Fruit fly (Drosophila melanogaster): ENCODE measurements around the gene CG6974.

The CG6974 gene

dm6 chr3R:15095550-15096031 is 16.5 kb upstream of the CG6974 start, which contains the start of gene CG6966 (continued):
- TF ChIP-seq CrebB (tag; optimal IDR thresholded peaks at IDR 0.05) = peak; percentile 97
- peak; percentile 94 for TF ChIP-seq Atf-2 (GFP tag; optimal IDR thresholded peaks at IDR 0.05)
- TF ChIP-seq twi (tag; optimal IDR thresholded peaks at IDR 0.05) = peak; percentile 87
- peak; percentile 61 for TF ChIP-seq CG6254 (GFP tag; optimal IDR thresholded peaks at IDR 0.05)
- TF ChIP-seq ci (GFP tag; IDR thresholded peaks at IDR 0.05) = no peak
- TF ChIP-seq jumu (GFP tag; optimal IDR thresholded peaks at IDR 0.05) = peak; percentile 92
- TF ChIP-seq inv (GFP tag; IDR thresholded peaks at IDR 0.05; ENCODE audit: partially characterized antibody) = no peak
- no peak for TF ChIP-seq corto (GFP tag; optimal IDR thresholded peaks at IDR 0.05)
- peak; percentile 95 for TF ChIP-seq CG17568 (GFP tag; optimal IDR thresholded peaks at IDR 0.05)
- TF ChIP-seq jigr1 (GFP tag; IDR thresholded peaks at IDR 0.05) = no peak
- no peak for TF ChIP-seq aop (GFP tag; IDR thresholded peaks at IDR 0.05)
- no peak for TF ChIP-seq esg (GFP tag; conservative IDR thresholded peaks at IDR 0.05)
- TF ChIP-seq CG3281 (GFP tag; optimal IDR thresholded peaks at IDR 0.05) = peak; percentile 91
- peak; percentile 94 for TF ChIP-seq Max (GFP tag; optimal IDR thresholded peaks at IDR 0.05)
- TF ChIP-seq NK7.1 (GFP tag; optimal IDR thresholded peaks at IDR 0.05) = peak; percentile 88
- TF ChIP-seq onecut (GFP tag; IDR thresholded peaks at IDR 0.05) = peak; percentile 88
- TF ChIP-seq CG14710 (tag; optimal IDR thresholded peaks at IDR 0.05) = peak; percentile 93
- no peak for TF ChIP-seq Rfx (GFP tag; IDR thresholded peaks at IDR 0.05)
- peak; percentile 96 for TF ChIP-seq CG12769 (tag; optimal IDR thresholded peaks at IDR 0.05)
- TF ChIP-seq CG12236 (GFP tag; optimal IDR thresholded peaks at IDR 0.05) = peak; percentile 93
- TF ChIP-seq vfl (GFP tag; optimal IDR thresholded peaks at IDR 0.05) = peak; percentile 92
- TF ChIP-seq Antp (GFP tag; optimal IDR thresholded peaks at IDR 0.05) = peak; percentile 95
- TF ChIP-seq btn (GFP tag; optimal IDR thresholded peaks at IDR 0.05) = peak; percentile 84
- peak; percentile 82 for TF ChIP-seq CG10462 (GFP tag; optimal IDR thresholded peaks at IDR 0.05)
- TF ChIP-seq CG9932 (GFP tag; IDR thresholded peaks at IDR 0.05) = no peak
- TF ChIP-seq CG13775 (GFP tag; optimal IDR thresholded peaks at IDR 0.05) = peak; percentile 96
- TF ChIP-seq CG30431 (GFP tag; optimal IDR thresholded peaks at IDR 0.05) = peak; percentile 96
- peak; percentile 86 for TF ChIP-seq CG10565 (GFP tag; optimal IDR thresholded peaks at IDR 0.05)
- TF ChIP-seq CG2875 (GFP tag; optimal IDR thresholded peaks at IDR 0.05) = peak; percentile 94
- peak; percentile 70 for TF ChIP-seq CG6854 (GFP tag; optimal IDR thresholded peaks at IDR 0.05)
- TF ChIP-seq Gsc (GFP tag; IDR thresholded peaks at IDR 0.05) = no peak
- peak; percentile 93 for TF ChIP-seq az2 (GFP tag; optimal IDR thresholded peaks at IDR 0.05)
- peak; percentile 95 for TF ChIP-seq p53 (GFP tag; optimal IDR thresholded peaks at IDR 0.05)
- TF ChIP-seq sens (GFP tag) = peak; percentile 97
- peak; percentile 84 for TF ChIP-seq psq (GFP tag; optimal IDR thresholded peaks at IDR 0.05)
- TF ChIP-seq CG10366 (GFP tag; IDR thresholded peaks at IDR 0.05) = no peak
- peak in 1 of 3 experiments; percentile 80 for TF ChIP-seq Stat92E (GFP tag; optimal IDR thresholded peaks at IDR 0.05)
- TF ChIP-seq CG6689 (GFP tag; IDR thresholded peaks at IDR 0.05) = no peak
- TF ChIP-seq gsb (GFP tag; IDR thresholded peaks at IDR 0.05) = no peak
- no peak for TF ChIP-seq row (GFP tag; IDR thresholded peaks at IDR 0.05)
- TF ChIP-seq CG3726 (GFP tag; IDR thresholded peaks at IDR 0.05) = no peak
- TF ChIP-seq ase (GFP tag; IDR thresholded peaks at IDR 0.05) = no peak
- TF ChIP-seq D19A (tag; optimal IDR thresholded peaks at IDR 0.05) = peak; percentile 48
- TF ChIP-seq stc (GFP tag; IDR thresholded peaks at IDR 0.05) = no peak
- TF ChIP-seq nmo (GFP tag; optimal IDR thresholded peaks at IDR 0.05) = peak; percentile 92
- TF ChIP-seq Sry-δ (GFP tag; optimal IDR thresholded peaks at IDR 0.05) = peak; percentile 84
- no peak for TF ChIP-seq usp (GFP tag; optimal IDR thresholded peaks at IDR 0.05)
- no peak for TF ChIP-seq CG4404 (GFP tag; IDR thresholded peaks at IDR 0.05)
- TF ChIP-seq CG7963 (GFP tag; IDR thresholded peaks at IDR 0.05; ENCODE audit: partially characterized antibody) = no peak
- TF ChIP-seq sd (tag; optimal IDR thresholded peaks at IDR 0.05) = peak; percentile 91
- no peak for TF ChIP-seq bab2 (GFP tag; optimal IDR thresholded peaks at IDR 0.05)
- no peak for TF ChIP-seq Aef1 (GFP tag; IDR thresholded peaks at IDR 0.05)

Data from whole organism, embryonic.